Worm (Caenorhabditis elegans) whole organism, L2 larva: ENCODE data around the gene hpo-28.

Experiments
- F13H6.1 ChIP-seq: sonication (generic microtip); optimal IDR thresholded peaks from 2 replicates; lab custom pipeline; 2016; ENCODE audit warnings: missing genetic modification characterization, missing compliant biosample characterization
- crh-2 ChIP-seq: sonication (generic microtip); optimal IDR thresholded peaks from 2 replicates; lab custom pipeline; 2017; ENCODE audit warnings: missing biosample characterization, missing genetic modification characterization
- egl-27 ChIP-seq: sonication (generic microtip); optimal IDR thresholded peaks from 3 replicates; lab custom pipeline; 2017; ENCODE audit warnings: missing biosample characterization, missing genetic modification reagents, missing genetic modification characterization
- lsy-2 ChIP-seq, 2 experiments: fragments of 150-350 bp in 1 of 2; sonication (generic microtip) in 1 of 2; optimal IDR thresholded peaks; 2 replicates each; lab custom pipeline; 2014 to 2017; ENCODE audit warnings: missing biosample characterization in 2 of 2, missing genetic modification characterization in 2 of 2
- nhr-10 ChIP-seq: sonication (generic microtip); optimal IDR thresholded peaks from 2 replicates; lab custom pipeline; 2017; ENCODE audit warnings: missing biosample characterization, missing genetic modification characterization
- nhr-21 ChIP-seq: fragments of 150-350 bp; optimal IDR thresholded peaks from 2 replicates; lab custom pipeline; 2014; ENCODE audit warnings: missing biosample characterization, missing genetic modification characterization
- nhr-23 ChIP-seq: fragments of 150-350 bp; optimal IDR thresholded peaks from 2 replicates; lab custom pipeline; 2014; ENCODE audit warnings: missing biosample characterization, missing genetic modification reagents, missing genetic modification characterization
- nhr-77 ChIP-seq: fragments of 150-350 bp; optimal IDR thresholded peaks from 2 replicates; lab custom pipeline; 2014; ENCODE audit warnings: missing biosample characterization, missing genetic modification characterization
- skn-1 ChIP-seq: sonication (generic microtip); optimal IDR thresholded peaks from 2 replicates; lab custom pipeline; 2017; ENCODE audit warnings: missing biosample characterization, missing genetic modification characterization
- snpc-4 ChIP-seq: fragments of 150-350 bp; optimal IDR thresholded peaks from 2 replicates; lab custom pipeline; 2014; ENCODE audit warnings: missing biosample characterization, missing genetic modification characterization

ce11 chrIII:5727827-5728226 lies 18.7 kb upstream of the hpo-28 start, which contains the start of gene egg-1:
- TF ChIP-seq nhr-21 (tag; lab: Kevin White, UChicago) (no peak), egl-27 (tag; lab: Kevin White, UChicago) (no peak), lsy-2 (tag; optimal IDR thresholded peaks at IDR 0.05; lab: Kevin White, UChicago) (no peak), nhr-23 (no peak), crh-2 (tag; lab: Kevin White, UChicago) (no peak), F13H6.1 (tag; lab: Kevin White, UChicago) (no peak), skn-1 (no peak), nhr-10 (no peak), snpc-4 (tag; lab: Kevin White, UChicago) (no peak), nhr-77 (no peak)
